Worm (Caenorhabditis elegans) whole organism, late embryonic: ENCODE measurements around the gene ndab-1.

Source experiments
- C38D4.7 ChIP-seq: fragments of 200-800 bp; sonication (Bioruptor generic); optimal IDR thresholded peaks from 2 replicates; lab custom pipeline; 2018; ENCODE audit warnings: mild to moderate bottlenecking, missing genetic modification characterization, moderate library complexity, missing compliant biosample characterization
- K02D7.2 ChIP-seq: sonication (generic microtip); optimal IDR thresholded peaks from 2 replicates; lab custom pipeline; 2017; ENCODE audit warnings: mild to moderate bottlenecking, missing genetic modification characterization, missing compliant biosample characterization
- T23F11.4 ChIP-seq: fragments of 200-800 bp; sonication (Bioruptor generic); optimal IDR thresholded peaks from 2 replicates; lab custom pipeline; 2018; ENCODE audit warnings: mild to moderate bottlenecking, missing genetic modification characterization, missing compliant biosample characterization
- Y22D7AL.16 ChIP-seq: sonication (generic microtip); optimal IDR thresholded peaks from 2 replicates; lab custom pipeline; 2016; ENCODE audit warnings: missing genetic modification characterization, missing compliant biosample characterization
- dmd-4 ChIP-seq: sonication (generic microtip); optimal IDR thresholded peaks from 2 replicates; lab custom pipeline; 2016; ENCODE audit warnings: borderline replicate concordance, missing genetic modification characterization, missing compliant biosample characterization
- fkh-10 ChIP-seq: fragments of 150-350 bp; optimal IDR thresholded peaks from 2 replicates; lab custom pipeline; 2014; ENCODE audit warnings: missing biosample characterization, missing genetic modification reagents, missing genetic modification characterization
- hlh-15 ChIP-seq: sonication (generic microtip); optimal IDR thresholded peaks from 2 replicates; lab custom pipeline; 2016; ENCODE audit warnings: missing genetic modification characterization, missing compliant biosample characterization
- mec-3 ChIP-seq: sonication (generic microtip); optimal IDR thresholded peaks from 2 replicates; lab custom pipeline; 2016; ENCODE audit warnings: borderline replicate concordance, missing genetic modification characterization, missing compliant biosample characterization
- nhr-232 ChIP-seq: sonication (generic microtip); optimal IDR thresholded peaks from 2 replicates; lab custom pipeline; 2016; ENCODE audit warnings: missing genetic modification characterization, missing compliant biosample characterization
- pat-9 ChIP-seq: fragments of 200-800 bp; sonication (Bioruptor generic); optimal IDR thresholded peaks from 2 replicates; lab custom pipeline; 2018; ENCODE audit warnings: mild to moderate bottlenecking, missing genetic modification characterization, moderate library complexity, missing compliant biosample characterization
- pqm-1 ChIP-seq: sonication (generic microtip); optimal IDR thresholded peaks from 2 replicates; lab custom pipeline; 2016; ENCODE audit warnings: missing genetic modification characterization, missing compliant biosample characterization
- sox-4 ChIP-seq: sonication (generic microtip); optimal IDR thresholded peaks from 2 replicates; lab custom pipeline; 2017; ENCODE audit warnings: mild to moderate bottlenecking, missing genetic modification characterization, inconsistent platforms, missing compliant biosample characterization
- tbx-2 ChIP-seq: sonication (generic microtip); optimal IDR thresholded peaks from 2 replicates; lab custom pipeline; 2016; ENCODE audit warnings: missing genetic modification characterization, missing compliant biosample characterization

DNA sequence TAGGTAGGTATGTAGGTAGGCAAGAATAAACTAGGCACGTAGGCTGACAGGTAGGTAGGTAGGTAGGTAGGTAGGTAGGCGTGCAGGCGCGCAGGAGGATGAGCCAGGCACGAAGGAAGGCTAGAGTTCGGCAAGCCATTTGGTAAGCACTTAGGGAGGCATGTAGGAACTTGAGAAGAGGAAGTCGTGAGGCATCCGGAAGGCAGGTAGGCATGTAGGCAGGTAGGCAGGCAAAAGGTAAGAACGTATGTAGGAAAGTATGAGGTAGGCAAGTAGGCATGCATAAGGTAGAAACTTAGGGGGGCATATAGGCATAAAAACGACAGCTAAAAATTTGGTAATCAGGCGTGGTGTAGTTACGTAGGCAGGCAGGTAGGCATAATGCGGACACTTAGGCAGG, 39.4 kb downstream of the ndab-1 start:
- TF ChIP-seq pat-9 (tag; lab: Kevin White, UChicago): no peak
- no peak for TF ChIP-seq dmd-4 (tag; lab: Kevin White, UChicago)
- TF ChIP-seq hlh-15: no peak
- TF ChIP-seq C38D4.7: no peak
- no peak for TF ChIP-seq T23F11.4 (GFP tag; lab: Kevin White, UChicago)
- no peak for TF ChIP-seq nhr-232 (tag; lab: Kevin White, UChicago)
- no peak for TF ChIP-seq mec-3 (tag; lab: Kevin White, UChicago)
- no peak for TF ChIP-seq tbx-2
- TF ChIP-seq K02D7.2: no peak
- no peak for TF ChIP-seq pqm-1
- TF ChIP-seq Y22D7AL.16: no peak
- no peak for TF ChIP-seq fkh-10
- no peak for TF ChIP-seq sox-4 (tag; lab: Kevin White, UChicago)
